Worm (Caenorhabditis elegans): ENCODE results near the gene srh-308.
"Not testable (repeated sequence)": the region's sequence is repeated elsewhere in the genome, so short reads cannot be mapped to it uniquely, and the experiment has no call there.

The srh-308 gene

ce11 chrV:14017476-14017875, at the start of gene srh-308:
TSS of gene srh-308 (minus strand) at chrV:14017576.
- no peak for TF ChIP-seq hmg-1.1 (GFP tag; IDR thresholded peaks at IDR 0.05)
- TF ChIP-seq lin-13 (GFP tag; optimal IDR thresholded peaks at IDR 0.05): no peak
- TF ChIP-seq nhr-77 (tag; optimal IDR thresholded peaks at IDR 0.05): no peak
- TF ChIP-seq lin-29 (GFP tag; IDR thresholded peaks at IDR 0.05): no peak
- no peak for TF ChIP-seq ces-1 (GFP tag; optimal IDR thresholded peaks at IDR 0.05)
- no peak for TF ChIP-seq D1046.2 (GFP tag; IDR thresholded peaks at IDR 0.05)
- no peak for TF ChIP-seq daf-8 (GFP tag; IDR thresholded peaks at IDR 0.05)
- TF ChIP-seq ctbp-1 (GFP tag; IDR thresholded peaks at IDR 0.05): no peak
- TF ChIP-seq skn-1 (tag; optimal IDR thresholded peaks at IDR 0.05): no peak
- TF ChIP-seq madf-5 (GFP tag; IDR thresholded peaks at IDR 0.05): no peak
- no peak for TF ChIP-seq mes-2 (tag; optimal IDR thresholded peaks at IDR 0.05; ENCODE audit: poor library complexity, severe bottlenecking)
- no peak for TF ChIP-seq nhr-76 (tag; optimal IDR thresholded peaks at IDR 0.05)
- TF ChIP-seq egl-27 (tag; optimal IDR thresholded peaks at IDR 0.05): no peak

ce11 chrV:14064422-14064821, 47.0 kb upstream of the srh-308 start, which contains the start of gene D1086.21:
TSS of gene D1086.21 (plus strand) at chrV:14064722.
- TF ChIP-seq zip-11 (GFP tag; IDR thresholded peaks at IDR 0.05) (no peak), F10B5.3 (tag; optimal IDR thresholded peaks at IDR 0.05) (no peak), daf-8 (GFP tag; IDR thresholded peaks at IDR 0.05) (no peak), unc-62 (GFP tag; optimal IDR thresholded peaks at IDR 0.05 in 1 of 2) (no peak), unc-62 (tag; optimal IDR thresholded peaks at IDR 0.05) (no peak), duxl-1 (tag; optimal IDR thresholded peaks at IDR 0.05; ENCODE audit: poor library complexity) (no peak)

- no peak for TF ChIP-seq dmd-6 (GFP tag; IDR thresholded peaks at IDR 0.05)
- TF ChIP-seq mxl-3 (GFP tag; optimal IDR thresholded peaks at IDR 0.05): no peak
- TF ChIP-seq F37D6.2 (tag; optimal IDR thresholded peaks at IDR 0.05): no peak
- no peak for TF ChIP-seq lin-29 (GFP tag; IDR thresholded peaks at IDR 0.05)
- no peak for TF ChIP-seq mes-2 (tag; optimal IDR thresholded peaks at IDR 0.05; ENCODE audit: poor library complexity, severe bottlenecking)
- TF ChIP-seq nhr-77 (tag; optimal IDR thresholded peaks at IDR 0.05): no peak
- TF ChIP-seq madf-9 (GFP tag; conservative IDR thresholded peaks at IDR 0.05): no peak
- no peak for TF ChIP-seq ctbp-1 (GFP tag; IDR thresholded peaks at IDR 0.05)
- no peak for TF ChIP-seq mdt-29 (GFP tag; IDR thresholded peaks at IDR 0.05)
- no peak for TF ChIP-seq jun-1 (tag; optimal IDR thresholded peaks at IDR 0.05)
- TF ChIP-seq hlh-11 (tag; optimal IDR thresholded peaks at IDR 0.05): no peak
- no peak for TF ChIP-seq tag-97 (GFP tag; IDR thresholded peaks at IDR 0.05)
- no peak for TF ChIP-seq fkh-10 (GFP tag; optimal IDR thresholded peaks at IDR 0.05)
These were observed 46.6 kb upstream of the srh-308 start for ce11 chrV:14063980-14064379.

- TF ChIP-seq zfp-2 (tag; optimal IDR thresholded peaks at IDR 0.05) (no peak), spr-3 (GFP tag; optimal IDR thresholded peaks at IDR 0.05) (no peak), daf-8 (GFP tag; IDR thresholded peaks at IDR 0.05) (no peak), rbr-2 (tag; optimal IDR thresholded peaks at IDR 0.05) (no peak), nhr-10 (tag; optimal IDR thresholded peaks at IDR 0.05) (no peak), unc-62 (GFP tag; optimal IDR thresholded peaks at IDR 0.05 in 1 of 2) (peak in 1 of 2 experiments; percentile 32), unc-62 (tag; optimal IDR thresholded peaks at IDR 0.05) (no peak)
These were observed 40.2 kb upstream of the srh-308 start, which contains the start of gene F58D12.3 for ce11 chrV:14057540-14057939. TSS of gene F58D12.3 (plus strand) at chrV:14057840.

ce11 chrV:14055097-14055496, 37.7 kb upstream of the srh-308 start:
- TF ChIP-seq zfp-2 (tag; optimal IDR thresholded peaks at IDR 0.05): peak; percentile 42
- TF ChIP-seq nhr-41 (GFP tag; IDR thresholded peaks at IDR 0.05): peak; percentile 74; the same call in 1 of the 2 replicates
- TF ChIP-seq ceh-20 (GFP tag; IDR thresholded peaks at IDR 0.05): peak; percentile 98
- peak; percentile 95 for TF ChIP-seq saeg-2 (GFP tag; IDR thresholded peaks at IDR 0.05)
- peak; percentile 98 for TF ChIP-seq ctbp-1 (GFP tag; IDR thresholded peaks at IDR 0.05)
- TF ChIP-seq dve-1 (tag; optimal IDR thresholded peaks at IDR 0.05; ENCODE audit: insufficient read depth): peak; percentile 93
- peak in 1 of 2 experiments; percentile 40 for TF ChIP-seq mdl-1 (tag; optimal IDR thresholded peaks at IDR 0.05)
- TF ChIP-seq D1046.2 (GFP tag; IDR thresholded peaks at IDR 0.05): peak; percentile 96
- TF ChIP-seq madf-9 (GFP tag; conservative IDR thresholded peaks at IDR 0.05): peak; percentile 97
- peak; percentile 53 for TF ChIP-seq gei-8 (GFP tag; optimal IDR thresholded peaks at IDR 0.05)
- peak; percentile 94 for TF ChIP-seq arid-1 (GFP tag; conservative IDR thresholded peaks at IDR 0.05)
- peak; percentile 90 for TF ChIP-seq nhr-48 (tag; optimal IDR thresholded peaks at IDR 0.05)
- peak; percentile 70 for TF ChIP-seq ztf-7 (tag; optimal IDR thresholded peaks at IDR 0.05)
- peak; percentile 96 for TF ChIP-seq pha-4 (GFP tag; IDR thresholded peaks at IDR 0.05)
- not testable (repeated sequence) for TF ChIP-seq pha-4 (tag; optimal IDR thresholded peaks at IDR 0.05)
- peak; percentile 55 for TF ChIP-seq nhr-25 (tag; optimal IDR thresholded peaks at IDR 0.05; ENCODE audit: borderline replicate concordance, insufficient read depth)
- 0 out of 2 replicates have a peak, but pooled peaks have one; percentile 41 for TF ChIP-seq snpc-1.2 (GFP tag; IDR thresholded peaks at IDR 0.05)

All from whole organism, L4 larva.